Fruit fly (Drosophila melanogaster) whole organism, pupa: ENCODE results near the gene pod1.

Experiments used
- CG12605 ChIP-seq: fragments of 200-800 bp; sonication (Bioruptor generic); IDR thresholded peaks from 2 replicates; pipeline ENCODE4 v1.3.6; 2022; ENCODE audit warnings: missing biosample characterization, missing genetic modification characterization
- CG15710 ChIP-seq: fragments of 200-800 bp; sonication (Bioruptor generic); optimal IDR thresholded peaks from 2 replicates; lab custom pipeline; 2018; ENCODE audit warnings: missing biosample characterization, mild to moderate bottlenecking, missing genetic modification characterization, moderate library complexity
- CG32121 ChIP-seq: fragments of 200-800 bp; sonication (Bioruptor generic); IDR thresholded peaks from 2 replicates; pipeline ENCODE4 v1.3.6; 2022; ENCODE audit warnings: missing biosample characterization, missing genetic modification characterization
- CG4496 ChIP-seq: fragments of 200-800 bp; sonication (Bioruptor generic); IDR thresholded peaks from 3 replicates; pipeline ENCODE4 v1.3.6; 2022; ENCODE audit warnings: missing biosample characterization, missing genetic modification characterization
- CG8159 ChIP-seq: fragments of 200-800 bp; sonication (Bioruptor generic); optimal IDR thresholded peaks from 3 replicates; lab custom pipeline; 2018; ENCODE audit warnings: missing biosample characterization, mild to moderate bottlenecking, missing genetic modification characterization, moderate library complexity
- Snoo ChIP-seq: fragments of 200-800 bp; sonication (Bioruptor generic); optimal IDR thresholded peaks from 3 replicates; lab custom pipeline; 2017; ENCODE audit warnings: missing biosample characterization, mild to moderate bottlenecking, missing genetic modification characterization, inconsistent platforms

- TF ChIP-seq CG8159 (no peak), Snoo (no peak), CG15710 (tag; lab: Kevin White, UChicago) (peak; percentile 37), CG4496 (GFP tag; lab: Robert Waterston, UW) (0 out of 3 replicates have a peak, but pooled peaks have one; percentile 46), CG32121 (GFP tag; lab: Robert Waterston, UW) (no peak; the same call in 1 of the 2 replicates), CG12605 (peak; percentile 29; the same call in 1 of the 2 replicates)
These were observed 49.9 kb downstream of the pod1 start for dm6 chrX:6853384-6853783.
